Fruit fly (Drosophila melanogaster): ENCODE measurements around the gene hoe2.

hoe2 gene

dm6 chr2L:4936325-4936869, at the start of gene hoe2:
hoe2 (minus strand) TSS chr2L:4936450.
- TF ChIP-seq pan (optimal IDR thresholded peaks at IDR 0.05) (no peak), Abd-B (GFP tag; optimal IDR thresholded peaks at IDR 0.05) (no peak), Myc (optimal IDR thresholded peaks at IDR 0.05) (no peak), CG32264 (GFP tag; optimal IDR thresholded peaks at IDR 0.05) (no peak), Dfd (GFP tag; optimal IDR thresholded peaks at IDR 0.05) (no peak), sv (GFP tag; optimal IDR thresholded peaks at IDR 0.05) (no peak)

- TF ChIP-seq CrebA (GFP tag; optimal IDR thresholded peaks at IDR 0.05; ENCODE audit: borderline replicate concordance) = no peak
- no peak for TF ChIP-seq Rel (GFP tag; optimal IDR thresholded peaks at IDR 0.05)
- no peak for TF ChIP-seq Rel (tag; optimal IDR thresholded peaks at IDR 0.05)
- TF ChIP-seq CG9705 (GFP tag; optimal IDR thresholded peaks at IDR 0.05) = no peak
- no peak for TF ChIP-seq foxo (GFP tag; optimal IDR thresholded peaks at IDR 0.05)
- no peak for TF ChIP-seq dmrt93B (GFP tag; optimal IDR thresholded peaks at IDR 0.05)
- TF ChIP-seq Hr83 (GFP tag; optimal IDR thresholded peaks at IDR 0.05; ENCODE audit: poor library complexity, severe bottlenecking) = peak; percentile 3
- no peak for TF ChIP-seq N (GFP tag; optimal IDR thresholded peaks at IDR 0.05)
- no peak for TF ChIP-seq Hnf4 (GFP tag; optimal IDR thresholded peaks at IDR 0.05)
- TF ChIP-seq psq (GFP tag; optimal IDR thresholded peaks at IDR 0.05) = no peak
- no peak for TF ChIP-seq dl (GFP tag; optimal IDR thresholded peaks at IDR 0.05; ENCODE audit: insufficient read depth in 1 of 2, partially characterized antibody in 2 of 2)
- TF ChIP-seq jim (GFP tag; optimal IDR thresholded peaks at IDR 0.05) = peak; percentile 80
These were observed 45.9 kb upstream of the hoe2 start for dm6 chr2L:4982098-4982646.

dm6 chr2L:4981278-4981966, 45.2 kb upstream of the hoe2 start, which contains the start of the genes CG8892 and CG34126:
CG8892 (minus strand) TSS chr2L:4981592.
CG34126 (plus strand) TSS chr2L:4981614.
- TF ChIP-seq Hnf4 (GFP tag; optimal IDR thresholded peaks at IDR 0.05) = peak; percentile 98
- peak; percentile 99 for TF ChIP-seq HLH106 (tag; optimal IDR thresholded peaks at IDR 0.05)
- peak; percentile 98 for TF ChIP-seq woc (GFP tag; optimal IDR thresholded peaks at IDR 0.05)
- peak; percentile 89 for TF ChIP-seq Rel (GFP tag; optimal IDR thresholded peaks at IDR 0.05)
- peak; percentile 87 for TF ChIP-seq Rel (tag; optimal IDR thresholded peaks at IDR 0.05)
- TF ChIP-seq Hr83 (GFP tag; optimal IDR thresholded peaks at IDR 0.05; ENCODE audit: poor library complexity, severe bottlenecking) = peak; percentile 97
- peak; percentile 97 for TF ChIP-seq psq (GFP tag; optimal IDR thresholded peaks at IDR 0.05)
- peak; percentile 97 for TF ChIP-seq OdsH (GFP tag; optimal IDR thresholded peaks at IDR 0.05)
- TF ChIP-seq Mio (GFP tag; optimal IDR thresholded peaks at IDR 0.05) = peak; percentile 92
- TF ChIP-seq N (GFP tag; optimal IDR thresholded peaks at IDR 0.05) = no peak
- peak; percentile 91 to 99 for TF ChIP-seq foxo (GFP tag; optimal IDR thresholded peaks at IDR 0.05)
- peak; percentile 97 for TF ChIP-seq Jra (GFP tag; optimal IDR thresholded peaks at IDR 0.05)
- no peak for TF ChIP-seq Vsx2 (GFP tag; optimal IDR thresholded peaks at IDR 0.05; ENCODE audit: partially characterized antibody)
- TF ChIP-seq pan (optimal IDR thresholded peaks at IDR 0.05) = no peak
- TF ChIP-seq Myc (optimal IDR thresholded peaks at IDR 0.05) = peak; percentile 62
- peak; percentile 97 for TF ChIP-seq ey (GFP tag; optimal IDR thresholded peaks at IDR 0.05)
- peak; percentile 91 for TF ChIP-seq sage (GFP tag; optimal IDR thresholded peaks at IDR 0.05)
- TF ChIP-seq h (GFP tag; optimal IDR thresholded peaks at IDR 0.05) = peak; percentile 98
- peak; percentile 98 for TF ChIP-seq fru (GFP tag; optimal IDR thresholded peaks at IDR 0.05)
- TF ChIP-seq dsf (GFP tag; optimal IDR thresholded peaks at IDR 0.05; ENCODE audit: borderline replicate concordance) = peak; percentile 95
- no peak for TF ChIP-seq Hr78 (GFP tag; optimal IDR thresholded peaks at IDR 0.05)
- peak; percentile 99 for TF ChIP-seq dmrt93B (GFP tag; optimal IDR thresholded peaks at IDR 0.05)
- no peak for TF ChIP-seq lola (GFP tag; optimal IDR thresholded peaks at IDR 0.05)
- TF ChIP-seq sv (GFP tag; optimal IDR thresholded peaks at IDR 0.05) = peak; percentile 99
- no peak for TF ChIP-seq Abd-B (GFP tag; optimal IDR thresholded peaks at IDR 0.05)
- peak; percentile 93 for TF ChIP-seq jim (GFP tag; optimal IDR thresholded peaks at IDR 0.05)
- peak; percentile 98 for TF ChIP-seq br (GFP tag; optimal IDR thresholded peaks at IDR 0.05)
- no peak for TF ChIP-seq dl (GFP tag; optimal IDR thresholded peaks at IDR 0.05; ENCODE audit: insufficient read depth in 1 of 2, partially characterized antibody in 2 of 2)
- peak; percentile 98 for TF ChIP-seq CG9705 (GFP tag; optimal IDR thresholded peaks at IDR 0.05)
- peak; percentile 94 for TF ChIP-seq GATAd (GFP tag; optimal IDR thresholded peaks at IDR 0.05)
- no peak for TF ChIP-seq Dif (GFP tag; optimal IDR thresholded peaks at IDR 0.05; ENCODE audit: partially characterized antibody)
- TF ChIP-seq Sp1 (GFP tag; optimal IDR thresholded peaks at IDR 0.05) = peak; percentile 97
- TF ChIP-seq usp (GFP tag; optimal IDR thresholded peaks at IDR 0.05) = no peak
- no peak for TF ChIP-seq CrebA (GFP tag; optimal IDR thresholded peaks at IDR 0.05; ENCODE audit: borderline replicate concordance)
- peak; percentile 95 for TF ChIP-seq brk (GFP tag; optimal IDR thresholded peaks at IDR 0.05)
- TF ChIP-seq tai (GFP tag; optimal IDR thresholded peaks at IDR 0.05) = no peak
- peak; percentile 93 for TF ChIP-seq CG32264 (GFP tag; optimal IDR thresholded peaks at IDR 0.05)
- no peak for TF ChIP-seq Dfd (GFP tag; optimal IDR thresholded peaks at IDR 0.05)
- TF ChIP-seq rgr (GFP tag; optimal IDR thresholded peaks at IDR 0.05) = peak; percentile 98
